Fruit fly (Drosophila melanogaster) whole organism, embryonic: Measurements from ENCODE around the gene CG10089.

Experiments
- CG30020 ChIP-seq: fragments of 200-800 bp; optimal IDR thresholded peaks from 2 replicates; lab custom pipeline; 2019; ENCODE audit warnings: missing biosample characterization, mild to moderate bottlenecking, missing genetic modification characterization, moderate library complexity
- CG31388 ChIP-seq: fragments of 200-800 bp; sonication (Bioruptor generic); optimal IDR thresholded peaks from 2 replicates; lab custom pipeline; 2016; ENCODE audit warnings: missing biosample characterization, missing genetic modification characterization
- CG6175 ChIP-seq: fragments of 200-800 bp; sonication (Bioruptor generic); IDR thresholded peaks from 3 replicates; pipeline ENCODE4 v1.3.6; 2022; ENCODE audit warnings: missing biosample characterization, missing genetic modification characterization
- CG6683 ChIP-seq: fragments of 200-800 bp; sonication (Bioruptor generic); optimal IDR thresholded peaks from 2 replicates; lab custom pipeline; 2017; ENCODE audit warnings: missing biosample characterization, mild to moderate bottlenecking, missing genetic modification characterization, missing genetic modification reagents
- CG7928 ChIP-seq: fragments of 200-800 bp; sonication (Bioruptor generic); optimal IDR thresholded peaks from 2 replicates; lab custom pipeline; 2017; ENCODE audit warnings: missing biosample characterization, mild to moderate bottlenecking, missing genetic modification characterization
- GATAe ChIP-seq: fragments of 200-800 bp; sonication (Bioruptor generic); conservative IDR thresholded peaks from 2 replicates; pipeline ENCODE4 v1.3.6; 2022; ENCODE audit warnings: missing biosample characterization, missing genetic modification characterization
- Lhr ChIP-seq: fragments of 200-800 bp; sonication (Bioruptor generic); optimal IDR thresholded peaks from 3 replicates; lab custom pipeline; 2017; ENCODE audit warnings: mild to moderate bottlenecking, missing biosample characterization, missing genetic modification reagents, missing genetic modification characterization
- amos ChIP-seq: fragments of 200-800 bp; sonication (Bioruptor generic); IDR thresholded peaks from 2 replicates; pipeline ENCODE4 v1.3.6; 2022; ENCODE audit warnings: missing biosample characterization, missing genetic modification characterization; ENCODE audit not compliant: partially characterized antibody
- fd96Cb ChIP-seq: fragments of 200-800 bp; sonication (Bioruptor generic); optimal IDR thresholded peaks from 2 replicates; lab custom pipeline; 2018; ENCODE audit warnings: missing biosample characterization, mild to moderate bottlenecking, missing genetic modification characterization, moderate library complexity
- luna ChIP-seq: fragments of 200-800 bp; sonication (Bioruptor generic); optimal IDR thresholded peaks from 2 replicates; lab custom pipeline; 2016; ENCODE audit warnings: missing biosample characterization, missing genetic modification characterization
- phol ChIP-seq: fragments of 200-800 bp; sonication (Bioruptor generic); optimal IDR thresholded peaks from 3 replicates; lab custom pipeline; 2018; ENCODE audit warnings: missing biosample characterization, mild to moderate bottlenecking, missing genetic modification characterization, moderate library complexity
- seq ChIP-seq: fragments of 200-800 bp; sonication (Bioruptor generic); IDR thresholded peaks from 2 replicates; pipeline ENCODE4 v1.3.6; 2022; ENCODE audit warnings: missing biosample characterization, missing genetic modification characterization
- tin ChIP-seq: fragments of 200-800 bp; sonication (Bioruptor generic); optimal IDR thresholded peaks from 3 replicates; lab custom pipeline; 2016; ENCODE audit warnings: missing biosample characterization, missing genetic modification characterization

dm6 chr3L:13502484-13503109 lies 28.0 kb upstream of the CG10089 start, which contains the start of gene Spt20:
- TF ChIP-seq CG31388 (no peak), CG7928 (no peak), amos (GFP tag; lab: Robert Waterston, UW) (peak; percentile 52; the same call in 1 of the 2 replicates), GATAe (no peak), CG30020 (tag; lab: Kevin White, UChicago) (no peak), luna (no peak), CG6175 (GFP tag; lab: Robert Waterston, UW) (no peak), seq (GFP tag; lab: Robert Waterston, UW) (no peak), tin (GFP tag; lab: Kevin White, UChicago) (no peak), Lhr (GFP tag; lab: Kevin White, UChicago) (peak; percentile 44), phol (peak; percentile 27), CG6683 (GFP tag; lab: Kevin White, UChicago) (no peak), fd96Cb (tag; lab: Kevin White, UChicago) (no peak)
